Worm (Caenorhabditis elegans) whole organism, L4/young adult: ENCODE data around the gene col-105.
"Not testable (repeated sequence)": the region's sequence is repeated elsewhere in the genome, so short reads cannot be mapped to it uniquely, and the experiment has no call there.

Experiments
- W03F9.2 ChIP-seq: fragments of 150-350 bp; optimal IDR thresholded peaks from 2 replicates; lab custom pipeline; 2014; ENCODE audit warnings: missing biosample characterization, missing genetic modification characterization
- dao-5 ChIP-seq: sonication (generic microtip); optimal IDR thresholded peaks from 2 replicates; lab custom pipeline; 2016; ENCODE audit warnings: missing genotype, missing genetic modification characterization, moderate library complexity, missing compliant biosample characterization
- him-1 ChIP-seq: sonication (generic microtip); optimal IDR thresholded peaks from 2 replicates; lab custom pipeline; 2016; ENCODE audit warnings: missing genotype, missing genetic modification reagents, missing genetic modification characterization, missing compliant biosample characterization

col-105 gene

DNA sequence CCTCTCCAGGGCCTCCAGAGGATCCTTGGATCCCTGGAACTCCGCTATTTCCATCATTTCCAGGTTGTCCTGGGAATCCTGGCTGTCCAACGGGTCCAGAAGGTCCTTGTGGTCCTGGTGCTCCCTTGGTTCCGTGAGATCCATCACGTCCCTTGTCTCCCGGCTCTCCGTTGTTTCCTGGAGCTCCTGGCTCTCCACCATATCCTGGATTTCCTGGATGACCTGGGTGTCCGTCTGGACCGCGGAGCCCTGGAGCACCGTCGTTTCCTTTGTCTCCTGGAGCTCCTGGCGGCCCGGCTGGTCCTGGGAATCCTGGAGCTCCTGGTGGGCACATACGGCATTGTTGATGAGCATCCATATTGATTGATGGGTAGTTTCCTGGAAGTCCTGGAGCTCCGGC lies 5.2 kb downstream of the col-105 start:
- no peak for TF ChIP-seq him-1
- TF ChIP-seq W03F9.2 = no peak
- no peak for TF ChIP-seq dao-5 (tag; lab: Kevin White, UChicago)

DNA sequence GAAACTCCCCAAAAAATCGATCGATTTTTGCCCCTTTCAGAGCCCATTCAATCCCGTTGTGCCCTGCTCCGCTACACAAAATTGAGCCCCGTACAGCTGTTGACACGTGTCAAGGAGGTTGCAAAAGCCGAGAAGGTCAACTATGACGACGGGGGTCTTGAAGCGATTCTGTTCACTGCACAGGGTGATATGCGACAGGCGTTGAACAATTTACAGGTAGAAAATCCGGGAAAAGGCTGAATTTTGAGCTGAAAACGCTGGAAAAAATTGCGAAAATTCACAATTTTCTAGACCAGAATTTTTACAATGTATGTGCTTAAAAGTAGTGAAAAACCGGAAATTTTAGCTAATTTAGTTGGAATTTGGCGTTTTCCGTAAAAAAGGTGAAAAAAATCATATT lies 9.7 kb downstream of the col-105 start:
- TF ChIP-seq him-1 (no peak), W03F9.2 (no peak), dao-5 (tag; lab: Kevin White, UChicago) (no peak)

DNA sequence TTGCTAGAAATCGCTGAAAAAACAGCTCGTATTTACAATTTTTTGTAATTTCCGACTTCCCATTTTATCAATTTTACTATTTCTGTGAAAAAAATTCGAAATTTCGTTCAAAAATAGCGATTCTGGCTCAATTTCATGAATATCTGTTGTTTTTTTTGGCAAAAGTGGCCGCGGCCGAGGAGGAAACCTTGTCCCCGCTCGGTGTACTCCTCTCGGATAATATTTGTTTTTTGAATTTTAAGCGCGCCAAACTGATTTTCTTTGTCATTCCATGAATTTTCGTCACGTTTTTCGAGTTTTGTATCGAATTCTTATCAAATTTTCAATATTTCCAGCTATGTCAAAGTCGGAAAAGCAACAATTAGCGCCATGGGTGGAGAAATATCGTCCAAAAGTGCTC lies 12.0 kb downstream of the col-105 start, which contains the start of gene rfc-2:
Gene rfc-2, plus strand, starts transcription at position 334 of the 400 bp plus-strand sequence.
- TF ChIP-seq W03F9.2 = no peak
- no peak for TF ChIP-seq dao-5 (tag; lab: Kevin White, UChicago)
- no peak for TF ChIP-seq him-1

DNA sequence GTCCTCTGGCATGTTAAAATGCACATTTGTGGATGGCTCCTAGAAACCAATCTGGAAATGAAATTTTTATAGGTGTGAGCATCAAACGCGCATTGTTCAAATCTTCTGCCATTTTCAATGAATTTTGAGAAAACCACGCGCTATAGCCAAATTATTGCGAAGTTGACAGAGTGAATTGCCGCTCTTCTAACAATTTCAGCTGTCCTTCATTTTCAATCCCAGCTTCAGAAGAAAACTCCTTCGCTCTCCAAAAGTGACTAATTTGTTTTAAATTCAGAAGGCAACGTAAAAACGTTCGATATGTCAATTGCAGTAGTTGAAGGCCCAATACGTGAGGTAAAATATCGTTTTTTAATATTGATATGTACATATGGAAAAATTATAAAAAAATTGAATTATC lies 15.6 kb downstream of the col-105 start, which contains the start of gene F58F6.5:
Gene F58F6.5, plus strand, starts transcription at position 301 of the 400 bp plus-strand sequence.
- TF ChIP-seq W03F9.2; him-1; dao-5 (tag; lab: Kevin White, UChicago): not testable (repeated sequence)

DNA sequence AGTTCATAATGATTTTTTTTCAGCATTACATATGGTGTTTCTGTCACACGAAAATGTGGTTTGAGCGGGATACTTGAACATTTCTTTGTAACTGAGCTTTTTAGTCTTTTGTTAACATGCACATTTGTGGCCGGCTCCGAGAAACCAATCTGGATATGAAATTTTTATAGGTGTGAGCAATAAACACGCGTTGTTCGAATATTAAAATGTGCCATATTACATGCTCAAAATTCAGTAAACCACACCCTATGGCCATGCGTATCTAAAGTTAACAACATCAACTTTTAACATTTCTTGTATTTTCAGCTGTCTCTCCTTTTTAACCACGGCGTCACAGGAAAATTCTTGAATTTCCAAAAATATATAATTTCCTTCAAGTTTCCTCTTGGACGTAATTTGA lies 18.2 kb downstream of the col-105 start, which contains the start of gene F58F6.6:
Gene F58F6.6, plus strand, starts transcription at position 301 of the 400 bp plus-strand sequence.
- TF ChIP-seq dao-5 (tag; lab: Kevin White, UChicago); W03F9.2; him-1: not testable (repeated sequence)

DNA sequence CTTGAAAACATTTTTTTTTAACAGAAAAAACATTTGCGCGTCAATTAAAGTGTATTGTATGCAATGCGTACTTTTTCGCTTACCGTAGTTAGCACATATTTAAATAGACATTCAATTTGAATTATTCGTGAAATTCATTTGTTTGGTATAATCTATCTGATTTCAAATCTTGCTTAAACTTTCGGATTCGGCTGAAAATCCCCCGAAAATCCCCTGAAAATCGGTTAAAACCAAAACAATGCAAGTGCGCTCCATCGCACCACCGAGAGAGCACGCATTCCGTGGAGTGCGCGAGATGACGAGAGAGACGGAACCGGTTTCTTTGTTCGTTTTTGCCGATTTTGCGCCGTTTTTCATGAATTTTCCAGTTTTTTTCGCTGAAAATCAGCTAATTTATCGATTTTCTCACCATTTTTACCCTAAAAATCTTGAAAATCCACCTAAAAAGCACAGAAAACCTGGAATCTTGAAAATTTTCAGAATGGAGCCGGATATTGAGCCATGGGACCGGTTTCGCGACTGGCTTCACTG lies 30.3 kb downstream of the col-105 start, which contains the start of gene F53H1.3:
Gene F53H1.3, plus strand, starts transcription at position 481 of the 531 bp plus-strand sequence.
- no peak for TF ChIP-seq dao-5 (tag; lab: Kevin White, UChicago)
- no peak for TF ChIP-seq him-1
- no peak for TF ChIP-seq W03F9.2

DNA sequence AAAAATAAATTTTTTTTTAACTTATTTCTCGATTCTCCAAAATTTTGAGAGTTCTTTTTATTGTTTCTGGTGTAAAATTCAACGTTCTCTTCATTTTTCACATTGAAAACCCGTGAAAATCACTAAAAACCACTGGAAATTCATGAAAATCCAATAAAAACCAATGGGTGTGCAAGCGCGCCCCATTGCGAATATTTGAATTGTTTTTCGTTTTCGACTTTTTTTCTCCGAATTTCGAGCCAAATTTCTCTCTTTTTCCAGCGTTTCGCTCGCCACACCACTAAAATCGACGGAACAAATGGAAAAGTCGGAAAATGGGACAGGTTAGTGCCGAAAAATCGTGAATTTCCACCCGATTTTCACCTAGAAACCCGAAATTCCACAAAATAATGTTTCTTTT lies 48.7 kb downstream of the col-105 start:
- TF ChIP-seq him-1 = no peak
- no peak for TF ChIP-seq W03F9.2
- no peak for TF ChIP-seq dao-5 (tag; lab: Kevin White, UChicago)

DNA sequence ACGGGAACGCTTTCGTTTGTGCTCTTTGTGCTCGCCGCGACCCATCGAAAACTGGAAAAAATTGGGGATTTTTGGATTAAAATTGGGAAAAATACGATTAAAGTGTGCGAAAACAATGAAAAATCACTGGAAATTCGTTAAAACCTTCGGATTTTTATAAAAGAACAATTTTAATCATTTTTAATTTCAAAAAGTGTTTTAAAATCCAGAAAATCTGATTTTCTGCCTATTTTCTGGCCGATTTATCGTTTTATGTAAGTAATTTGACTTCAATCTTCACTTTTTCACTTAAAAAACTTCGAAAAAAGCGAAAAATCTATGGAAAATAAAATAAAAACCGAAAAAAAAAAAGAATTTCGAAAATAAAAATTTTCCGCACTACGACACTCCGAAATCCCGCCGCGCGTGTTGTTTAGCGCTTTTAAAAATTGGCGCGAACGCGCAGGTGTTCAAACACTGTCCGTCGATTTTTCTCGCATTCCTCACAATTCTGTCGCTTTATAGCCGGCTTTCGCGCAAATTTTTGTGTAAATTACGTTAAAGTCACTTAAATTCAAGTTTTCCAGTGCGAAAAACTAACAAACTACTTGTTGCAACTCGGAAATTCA lies 49.3 kb downstream of the col-105 start, which contains the start of the genes ddx-46 and F53H1.4:
Gene ddx-46, minus strand, starts transcription at position 51 of the 608 bp plus-strand sequence.
Gene F53H1.4, plus strand, starts transcription at position 567 of the 608 bp plus-strand sequence.
- TF ChIP-seq him-1 = no peak
- TF ChIP-seq W03F9.2 = no peak
- no peak for TF ChIP-seq dao-5 (tag; lab: Kevin White, UChicago)
